Fruit fly (Drosophila melanogaster) whole organism, embryonic: ENCODE results near the gene CG7272.
A peak's percentile ranks its signal among the peaks of the same experiment; 100 is the strongest.

Source experiments
- BEAF-32 ChIP-seq: fragments of 200-800 bp; sonication (Bioruptor generic); optimal IDR thresholded peaks from 3 replicates; lab custom pipeline; 2017; ENCODE audit warnings: missing biosample characterization, missing genetic modification characterization, mild to moderate bottlenecking, moderate library complexity, missing genetic modification reagents
- Bgb ChIP-seq: fragments of 200-800 bp; sonication (Bioruptor generic); IDR thresholded peaks from 2 replicates; pipeline ENCODE4 v1.3.6; 2022; ENCODE audit warnings: missing biosample characterization, missing genetic modification characterization; ENCODE audit not compliant: partially characterized antibody
- CG10267 ChIP-seq: fragments of 200-800 bp; sonication (Bioruptor generic); optimal IDR thresholded peaks from 2 replicates; lab custom pipeline; 2018; ENCODE audit warnings: missing biosample characterization, mild to moderate bottlenecking, missing genetic modification characterization, moderate library complexity
- CG12659 ChIP-seq: fragments of 200-800 bp; sonication (Bioruptor generic); optimal IDR thresholded peaks from 3 replicates; lab custom pipeline; 2017; ENCODE audit warnings: mild to moderate bottlenecking, missing biosample characterization, missing genetic modification reagents, missing genetic modification characterization
- CG13123 ChIP-seq: fragments of 200-800 bp; sonication (Bioruptor generic); optimal IDR thresholded peaks from 2 replicates; lab custom pipeline; 2016; ENCODE audit warnings: missing biosample characterization, missing genetic modification characterization
- CG14014 ChIP-seq: fragments of 200-800 bp; sonication (Bioruptor generic); IDR thresholded peaks from 2 replicates; pipeline ENCODE4 v1.3.6; 2022; ENCODE audit warnings: missing biosample characterization, missing genetic modification characterization
- CG14710 ChIP-seq: fragments of 200-800 bp; sonication (Bioruptor generic); optimal IDR thresholded peaks from 3 replicates; lab custom pipeline; 2019; ENCODE audit warnings: missing biosample characterization, mild to moderate bottlenecking, missing genetic modification characterization, moderate library complexity
- CG15479 ChIP-seq: fragments of 200-800 bp; sonication (Bioruptor generic); optimal IDR thresholded peaks from 3 replicates; lab custom pipeline; 2019; ENCODE audit warnings: missing biosample characterization, mild to moderate bottlenecking, missing genetic modification characterization, moderate library complexity
- CG15514 ChIP-seq: fragments of 200-800 bp; sonication (Bioruptor generic); optimal IDR thresholded peaks from 3 replicates; lab custom pipeline; 2017; ENCODE audit warnings: missing biosample characterization, missing genetic modification characterization, mild to moderate bottlenecking, moderate library complexity, missing genetic modification reagents
- CG16813 ChIP-seq: fragments of 200-800 bp; sonication (Bioruptor generic); IDR thresholded peaks from 3 replicates; pipeline ENCODE4 v1.3.6; 2022; ENCODE audit warnings: missing biosample characterization, missing genetic modification characterization; ENCODE audit not compliant: partially characterized antibody
- CG17186 ChIP-seq: fragments of 200-800 bp; sonication (Bioruptor generic); optimal IDR thresholded peaks from 3 replicates; lab custom pipeline; 2017; ENCODE audit warnings: missing biosample characterization, missing genetic modification reagents, missing genetic modification characterization
- CG17829 ChIP-seq: fragments of 200-800 bp; optimal IDR thresholded peaks from 2 replicates; lab custom pipeline; 2019; ENCODE audit warnings: missing biosample characterization, mild to moderate bottlenecking, missing genetic modification characterization, moderate library complexity
- CG2116 ChIP-seq: fragments of 200-800 bp; sonication (Bioruptor generic); optimal IDR thresholded peaks from 3 replicates; lab custom pipeline; 2018; ENCODE audit warnings: missing biosample characterization, mild to moderate bottlenecking, missing genetic modification characterization
- CG2199 ChIP-seq: fragments of 200-800 bp; sonication (Bioruptor generic); IDR thresholded peaks from 3 replicates; pipeline ENCODE4 v1.3.6; 2022; ENCODE audit warnings: missing biosample characterization, missing genetic modification characterization
- CG2712 ChIP-seq: fragments of 200-800 bp; optimal IDR thresholded peaks from 3 replicates; lab custom pipeline; 2019; ENCODE audit warnings: missing biosample characterization, mild to moderate bottlenecking, missing genetic modification characterization, moderate library complexity
- CG34224 ChIP-seq: fragments of 200-800 bp; sonication (Bioruptor generic); IDR thresholded peaks from 3 replicates; pipeline ENCODE4 v1.3.6; 2022; ENCODE audit warnings: missing biosample characterization, missing genetic modification characterization; ENCODE audit not compliant: partially characterized antibody
- CG5245 ChIP-seq: fragments of 200-800 bp; sonication (Bioruptor generic); optimal IDR thresholded peaks from 3 replicates; lab custom pipeline; 2016; ENCODE audit warnings: missing biosample characterization, missing genetic modification characterization
- CG6272 ChIP-seq: fragments of 200-800 bp; sonication (Bioruptor generic); IDR thresholded peaks from 2 replicates; pipeline ENCODE4 v1.3.6; 2022; ENCODE audit warnings: missing biosample characterization, missing genetic modification characterization
- CG7928 ChIP-seq: fragments of 200-800 bp; sonication (Bioruptor generic); optimal IDR thresholded peaks from 2 replicates; lab custom pipeline; 2017; ENCODE audit warnings: missing biosample characterization, mild to moderate bottlenecking, missing genetic modification characterization
- CG8290 ChIP-seq, 3 experiments: fragments of 200-800 bp; sonication (Bioruptor generic); optimal IDR thresholded peaks; 2 replicates each; lab custom pipeline; 2016 to 2019; ENCODE audit warnings: missing biosample characterization in 3 of 3, missing genetic modification characterization in 3 of 3, mild to moderate bottlenecking in 2 of 3, moderate library complexity in 1 of 3
- CG9797 ChIP-seq: fragments of 200-800 bp; sonication (Bioruptor generic); optimal IDR thresholded peaks from 3 replicates; lab custom pipeline; 2018; ENCODE audit warnings: missing biosample characterization, mild to moderate bottlenecking, missing genetic modification characterization
- Dll ChIP-seq: fragments of 200-800 bp; sonication (Bioruptor generic); IDR thresholded peaks from 4 replicates; pipeline ENCODE4 v1.3.6; 2022; ENCODE audit warnings: missing biosample characterization, missing genetic modification characterization; ENCODE audit not compliant: partially characterized antibody
- Dp ChIP-seq: fragments of 200-800 bp; sonication (Bioruptor generic); optimal IDR thresholded peaks from 2 replicates; lab custom pipeline; 2018; ENCODE audit warnings: missing biosample characterization, mild to moderate bottlenecking, missing genetic modification characterization, moderate library complexity
- Dref ChIP-seq: fragments of 200-800 bp; sonication (Bioruptor generic); IDR thresholded peaks from 2 replicates; pipeline ENCODE4 v1.3.6; 2022; ENCODE audit warnings: missing biosample characterization, missing genetic modification characterization
- E2f2 ChIP-seq: fragments of 200-800 bp; sonication (Bioruptor generic); IDR thresholded peaks from 2 replicates; pipeline ENCODE4 v1.3.6; 2022; ENCODE audit warnings: missing biosample characterization, missing genetic modification characterization
- MBD-R2 ChIP-seq: fragments of 200-800 bp; sonication (Bioruptor generic); IDR thresholded peaks from 2 replicates; pipeline ENCODE4 v1.3.6; 2022; ENCODE audit warnings: missing biosample characterization, missing genetic modification characterization
- MESR4 ChIP-seq: fragments of 200-800 bp; sonication (Bioruptor generic); optimal IDR thresholded peaks from 2 replicates; lab custom pipeline; 2018; ENCODE audit warnings: missing biosample characterization, mild to moderate bottlenecking, missing genetic modification characterization, moderate library complexity
- Nf-YB ChIP-seq: fragments of 200-800 bp; sonication (Bioruptor generic); optimal IDR thresholded peaks from 3 replicates; lab custom pipeline; 2019; ENCODE audit warnings: missing biosample characterization, mild to moderate bottlenecking, missing genetic modification characterization, moderate library complexity
- Oli ChIP-seq: fragments of 200-800 bp; sonication (Bioruptor generic); optimal IDR thresholded peaks from 2 replicates; lab custom pipeline; 2018; ENCODE audit warnings: missing biosample characterization, mild to moderate bottlenecking, missing genetic modification characterization, moderate library complexity
- Opbp ChIP-seq: fragments of 200-800 bp; sonication (Bioruptor generic); IDR thresholded peaks from 3 replicates; pipeline ENCODE4 v1.3.6; 2022; ENCODE audit warnings: missing biosample characterization, missing genetic modification characterization; ENCODE audit not compliant: partially characterized antibody
- Pdp1 ChIP-seq, 2 experiments: fragments of 200-800 bp; sonication (Bioruptor generic); optimal IDR thresholded peaks; 3 replicates each; lab custom pipeline; 2016; ENCODE audit warnings: missing biosample characterization in 2 of 2, missing genetic modification characterization in 2 of 2, mild to moderate bottlenecking in 1 of 2, moderate library complexity in 1 of 2
- bbx ChIP-seq: fragments of 200-800 bp; sonication (Bioruptor generic); IDR thresholded peaks from 2 replicates; pipeline ENCODE4 v1.3.6; 2022; ENCODE audit warnings: missing biosample characterization, missing genetic modification characterization; ENCODE audit not compliant: partially characterized antibody
- btn ChIP-seq: fragments of 200-800 bp; sonication (Bioruptor generic); optimal IDR thresholded peaks from 2 replicates; lab custom pipeline; 2016; ENCODE audit warnings: missing biosample characterization, missing genetic modification characterization
- crp ChIP-seq, 2 experiments: fragments of 200-800 bp; sonication (Bioruptor generic); optimal IDR thresholded peaks; 2 replicates in 1 of 2; 3 replicates in 1 of 2; lab custom pipeline; 2017; ENCODE audit warnings: missing biosample characterization in 2 of 2, missing genetic modification characterization in 2 of 2, mild to moderate bottlenecking in 1 of 2, moderate library complexity in 1 of 2
- dpn ChIP-seq, 2 experiments: fragments of 200-800 bp; sonication (Bioruptor generic); optimal IDR thresholded peaks; 3 replicates each; lab custom pipeline; 2016; ENCODE audit warnings: missing biosample characterization in 2 of 2, missing genetic modification characterization in 2 of 2
- gfzf ChIP-seq: fragments of 200-800 bp; sonication (Bioruptor generic); optimal IDR thresholded peaks from 2 replicates; lab custom pipeline; 2016; ENCODE audit warnings: missing biosample characterization, mild to moderate bottlenecking, missing genetic modification characterization, moderate library complexity
- nmo ChIP-seq: fragments of 200-800 bp; sonication (Bioruptor generic); optimal IDR thresholded peaks from 2 replicates; lab custom pipeline; 2018; ENCODE audit warnings: missing biosample characterization, mild to moderate bottlenecking, missing genetic modification characterization, moderate library complexity
- phol ChIP-seq: fragments of 200-800 bp; sonication (Bioruptor generic); optimal IDR thresholded peaks from 3 replicates; lab custom pipeline; 2018; ENCODE audit warnings: missing biosample characterization, mild to moderate bottlenecking, missing genetic modification characterization, moderate library complexity
- pzg ChIP-seq: fragments of 200-800 bp; sonication (Bioruptor generic); optimal IDR thresholded peaks from 3 replicates; lab custom pipeline; 2018; ENCODE audit warnings: missing biosample characterization, mild to moderate bottlenecking, missing genetic modification characterization, moderate library complexity
- shn ChIP-seq: fragments of 200-800 bp; sonication (Bioruptor generic); optimal IDR thresholded peaks from 3 replicates; lab custom pipeline; 2016; ENCODE audit warnings: missing biosample characterization, missing genetic modification characterization
- stwl ChIP-seq: fragments of 200-800 bp; sonication (Bioruptor generic); optimal IDR thresholded peaks from 3 replicates; lab custom pipeline; 2018; ENCODE audit warnings: missing biosample characterization, mild to moderate bottlenecking, missing genetic modification characterization, moderate library complexity
- trem ChIP-seq: fragments of 200-800 bp; optimal IDR thresholded peaks from 3 replicates; lab custom pipeline; 2019; ENCODE audit warnings: missing biosample characterization, mild to moderate bottlenecking, missing genetic modification characterization, moderate library complexity
- ttk ChIP-seq: fragments of 200-800 bp; sonication (Bioruptor generic); IDR thresholded peaks from 2 replicates; pipeline ENCODE4 v2.1.2; 2022; ENCODE audit warnings: missing biosample characterization, missing genetic modification characterization
- unc-4 ChIP-seq: fragments of 200-800 bp; sonication (Bioruptor generic); IDR thresholded peaks from 2 replicates; pipeline ENCODE4 v1.3.6; 2022; ENCODE audit warnings: missing biosample characterization, missing genetic modification characterization; ENCODE audit not compliant: partially characterized antibody

The CG7272 gene

DNA sequence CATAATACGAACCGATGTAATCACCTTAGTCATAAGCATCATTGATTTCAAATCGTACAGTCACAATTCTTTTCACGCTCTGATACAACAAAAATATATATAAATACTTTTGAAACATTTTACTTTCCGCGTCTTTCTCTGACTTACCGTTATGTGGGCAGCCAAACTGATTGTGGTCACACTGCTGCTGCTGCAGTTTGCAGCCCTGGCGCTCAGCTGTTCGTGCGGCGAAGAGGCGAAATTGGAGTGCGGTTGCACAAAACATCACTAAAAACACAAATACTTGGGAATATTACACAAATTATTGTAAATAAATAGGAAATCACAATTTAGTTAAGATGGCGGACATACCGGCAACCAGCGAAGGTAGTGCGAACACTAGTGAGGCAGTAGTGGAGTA lies 8.7 kb downstream of the CG7272 start, which contains the start of the genes gdl and gdl-ORF39 (continued):
- TF ChIP-seq CG34224 (GFP tag; lab: Robert Waterston, UW) = peak; percentile 44; the same call in 2 of the 3 replicates
- no peak for TF ChIP-seq shn (GFP tag; lab: Kevin White, UChicago)
- TF ChIP-seq MBD-R2 = peak; percentile 78
- peak; percentile 100 for TF ChIP-seq CG14710
- TF ChIP-seq btn (GFP tag; lab: Kevin White, UChicago) = no peak
- 0 out of 3 replicates have a peak, but pooled peaks have one; percentile 23 for TF ChIP-seq CG2199 (GFP tag; lab: Robert Waterston, UW)
- peak; percentile 64 for TF ChIP-seq Dref (GFP tag; lab: Robert Waterston, UW)
- TF ChIP-seq MESR4 (GFP tag; lab: Kevin White, UChicago) = peak; percentile 31
- TF ChIP-seq CG8290 (GFP tag; optimal IDR thresholded peaks at IDR 0.05; lab: Kevin White, UChicago) = no peak
- peak in 1 of 2 experiments; percentile 8 for TF ChIP-seq CG8290 (tag; optimal IDR thresholded peaks at IDR 0.05; lab: Kevin White, UChicago)
- peak; percentile 43 for TF ChIP-seq gfzf (GFP tag; lab: Kevin White, UChicago)
- peak; percentile 46; the same call in 2 of the 3 replicates for TF ChIP-seq Opbp (GFP tag; lab: Robert Waterston, UW)
- TF ChIP-seq CG15514 (GFP tag; lab: Kevin White, UChicago) = peak; percentile 65
- peak; percentile 94 for TF ChIP-seq CG7928 (GFP tag; lab: Kevin White, UChicago)
- TF ChIP-seq CG16813 (GFP tag; lab: Robert Waterston, UW) = 0 out of 3 replicates have a peak, but pooled peaks have one; percentile 20
- no peak for TF ChIP-seq dpn (GFP tag; optimal IDR thresholded peaks at IDR 0.05; lab: Kevin White, UChicago)
- peak; percentile 32 for TF ChIP-seq CG17829 (tag; lab: Kevin White, UChicago)
- peak; percentile 12 for TF ChIP-seq CG12659 (GFP tag; lab: Kevin White, UChicago)
- TF ChIP-seq E2f2 (GFP tag; lab: Robert Waterston, UW) = peak; percentile 98
- peak; percentile 50 for TF ChIP-seq CG2116 (GFP tag; lab: Kevin White, UChicago)
- TF ChIP-seq crp (GFP tag; optimal IDR thresholded peaks at IDR 0.05; lab: Kevin White, UChicago) = peak; percentile 83 to 98
- peak; percentile 71 for TF ChIP-seq stwl
- no peak for TF ChIP-seq Nf-YB
- TF ChIP-seq unc-4 (GFP tag; lab: Robert Waterston, UW) = peak; percentile 32; the same call in 1 of the 2 replicates
- peak; percentile 44 for TF ChIP-seq CG9797 (GFP tag; lab: Kevin White, UChicago)
- TF ChIP-seq bbx = peak; percentile 43; the same call in 1 of the 2 replicates
- peak; percentile 45 for TF ChIP-seq BEAF-32 (GFP tag; lab: Kevin White, UChicago)
- peak; percentile 22 for TF ChIP-seq CG17186 (GFP tag; lab: Kevin White, UChicago)
- TF ChIP-seq Bgb (GFP tag; lab: Robert Waterston, UW) = peak; percentile 46; the same call in 1 of the 2 replicates
- TF ChIP-seq CG10267 (tag; lab: Kevin White, UChicago) = peak; percentile 13
- peak; percentile 38 for TF ChIP-seq CG15479
- TF ChIP-seq ttk = no peak
- TF ChIP-seq Dp = peak; percentile 96
- TF ChIP-seq trem (tag; lab: Kevin White, UChicago) = peak; percentile 36
- no peak for TF ChIP-seq CG5245 (GFP tag; lab: Kevin White, UChicago)
- TF ChIP-seq phol (tag; lab: Kevin White, UChicago) = peak; percentile 11
- TF ChIP-seq CG13123 (GFP tag; lab: Kevin White, UChicago) = no peak
- TF ChIP-seq Oli = no peak
- 0 out of 4 replicates have a peak, but pooled peaks have one; percentile 31 for TF ChIP-seq Dll (GFP tag; lab: Robert Waterston, UW)
- no peak for TF ChIP-seq CG14014 (GFP tag; lab: Robert Waterston, UW)
- TF ChIP-seq CG6272 (GFP tag; lab: Robert Waterston, UW) = no peak
- TF ChIP-seq CG2712 = peak; percentile 6
- peak in 1 of 2 experiments; percentile 63 for TF ChIP-seq Pdp1 (GFP tag; optimal IDR thresholded peaks at IDR 0.05; lab: Kevin White, UChicago)
- peak; percentile 13 for TF ChIP-seq nmo (GFP tag; lab: Kevin White, UChicago)
- peak; percentile 86 for TF ChIP-seq pzg (GFP tag; lab: Kevin White, UChicago)
